Worm (Caenorhabditis elegans): ENCODE results near the gene K08D9.6.

The K08D9.6 gene

ce11 chrV:3257277-3257676 is 22.5 kb upstream of the K08D9.6 start, which contains the start of gene T28A11.22:
Gene T28A11.22, plus strand, starts transcription at chrV:3257577.
- TF ChIP-seq pqm-1 (tag; optimal IDR thresholded peaks at IDR 0.05) (no peak), unc-62 (GFP tag; optimal IDR thresholded peaks at IDR 0.05 in 1 of 2) (no peak), unc-62 (tag; optimal IDR thresholded peaks at IDR 0.05) (no peak), daf-8 (GFP tag; IDR thresholded peaks at IDR 0.05) (no peak), saeg-2 (GFP tag; IDR thresholded peaks at IDR 0.05) (no peak), jun-1 (tag; optimal IDR thresholded peaks at IDR 0.05) (no peak), F10B5.3 (tag; optimal IDR thresholded peaks at IDR 0.05) (no peak), Y48G9A.11 (GFP tag; IDR thresholded peaks at IDR 0.05) (no peak), lin-1 (GFP tag; IDR thresholded peaks at IDR 0.05) (no peak)

DNA sequence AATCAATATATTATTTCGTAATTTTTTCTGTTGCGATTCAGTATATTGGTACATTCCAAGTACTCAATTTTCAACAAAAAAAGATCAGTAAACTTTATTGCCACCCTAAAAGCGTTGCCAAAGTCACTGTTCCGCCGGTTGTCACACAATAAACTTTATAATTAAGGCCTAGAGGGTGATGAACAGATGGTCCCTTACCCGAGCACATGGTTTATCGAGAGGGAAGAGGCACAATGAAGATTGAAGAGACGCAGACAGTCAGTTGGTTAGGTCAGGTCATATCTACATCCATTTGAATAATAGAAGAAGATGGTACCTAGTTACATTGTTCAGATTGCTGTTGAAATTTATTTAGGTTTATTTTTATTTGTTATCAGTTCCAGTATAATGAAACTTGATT is 22.0 kb upstream of the K08D9.6 start:
- no peak for TF ChIP-seq ztf-7 (tag; optimal IDR thresholded peaks at IDR 0.05)
- no peak for TF ChIP-seq lin-15B (tag; optimal IDR thresholded peaks at IDR 0.05)
- TF ChIP-seq rbr-2 (tag; optimal IDR thresholded peaks at IDR 0.05) = no peak
- no peak for TF ChIP-seq tag-97 (GFP tag; IDR thresholded peaks at IDR 0.05)
- TF ChIP-seq zip-11 (GFP tag; IDR thresholded peaks at IDR 0.05) = no peak
- TF ChIP-seq ZK337.2 (GFP tag; IDR thresholded peaks at IDR 0.05) = no peak
- no peak for TF ChIP-seq mdl-1 (tag; optimal IDR thresholded peaks at IDR 0.05)
- TF ChIP-seq F26F4.8 (GFP tag; conservative IDR thresholded peaks at IDR 0.05) = no peak
- TF ChIP-seq nhr-6 (tag; optimal IDR thresholded peaks at IDR 0.05) = no peak
- no peak for TF ChIP-seq snpc-4 (tag; optimal IDR thresholded peaks at IDR 0.05)
- TF ChIP-seq T26A8.4 (GFP tag; IDR thresholded peaks at IDR 0.05) = no peak
- no peak for TF ChIP-seq vab-7 (GFP tag; IDR thresholded peaks at IDR 0.05)
- TF ChIP-seq egl-43 (GFP tag; IDR thresholded peaks at IDR 0.05) = no peak
- no peak for TF ChIP-seq mep-1 (tag; optimal IDR thresholded peaks at IDR 0.05)
- no peak for TF ChIP-seq F37D6.2 (tag; optimal IDR thresholded peaks at IDR 0.05)
- TF ChIP-seq daf-12 (tag; optimal IDR thresholded peaks at IDR 0.05) = no peak

ce11 chrV:3256051-3256450 is 21.3 kb upstream of the K08D9.6 start, which contains the start of gene srt-63:
Gene srt-63, minus strand, starts transcription at chrV:3256151.
- TF ChIP-seq nhr-48 (tag; optimal IDR thresholded peaks at IDR 0.05) = no peak

ce11 chrV:3250153-3250552 is 15.4 kb upstream of the K08D9.6 start, which contains the start of gene T28A11.13:
Gene T28A11.13, minus strand, starts transcription at chrV:3250253.
- no peak for TF ChIP-seq tra-1 (GFP tag; IDR thresholded peaks at IDR 0.05)
- no peak for TF ChIP-seq ztf-11 (tag; optimal IDR thresholded peaks at IDR 0.05)
- no peak for TF ChIP-seq nhr-28 (tag; optimal IDR thresholded peaks at IDR 0.05)
- no peak for TF ChIP-seq ZK337.2 (GFP tag; IDR thresholded peaks at IDR 0.05)
- no peak for TF ChIP-seq ces-1 (GFP tag; optimal IDR thresholded peaks at IDR 0.05)
- TF ChIP-seq F10B5.3 (tag; optimal IDR thresholded peaks at IDR 0.05) = no peak
- TF ChIP-seq vab-7 (GFP tag; IDR thresholded peaks at IDR 0.05) = no peak
- TF ChIP-seq nhr-237 (tag; optimal IDR thresholded peaks at IDR 0.05) = no peak
- no peak for TF ChIP-seq nhr-10 (tag; optimal IDR thresholded peaks at IDR 0.05)
- no peak for TF ChIP-seq madf-9 (GFP tag; conservative IDR thresholded peaks at IDR 0.05)
- no peak for TF ChIP-seq daf-12 (tag; optimal IDR thresholded peaks at IDR 0.05)
- TF ChIP-seq ceh-82 (tag; optimal IDR thresholded peaks at IDR 0.05) = no peak
- no peak for TF ChIP-seq aha-1 (tag)
- no peak for TF ChIP-seq Y75B8A.6 (GFP tag; IDR thresholded peaks at IDR 0.05)
- no peak for TF ChIP-seq lin-39 (tag; optimal IDR thresholded peaks at IDR 0.05)

- TF ChIP-seq D1046.2 (GFP tag; IDR thresholded peaks at IDR 0.05) (no peak), nhr-111 (GFP tag; optimal IDR thresholded peaks at IDR 0.05) (no peak), F10B5.3 (tag; optimal IDR thresholded peaks at IDR 0.05) (no peak)
Observed at ce11 chrV:3247515-3247914, 12.7 kb upstream of the K08D9.6 start, which contains the start of gene srj-8. Gene srj-8, plus strand, starts transcription at chrV:3247815.
